Worm (Caenorhabditis elegans) whole organism, young adult: ENCODE measurements around the gene F39G3.2.

ENCODE experiments used
- B0019.2 ChIP-seq: fragments of 200-800 bp; sonication (Bioruptor generic); conservative IDR thresholded peaks from 2 replicates; pipeline ENCODE4 v1.3.6; 2022; ENCODE audit warnings: missing genetic modification reagents, missing genetic modification characterization, missing compliant biosample characterization
- C17E4.6 ChIP-seq: fragments of 200-800 bp; sonication (Bioruptor generic); IDR thresholded peaks from 2 replicates; pipeline ENCODE4 v1.3.6; 2022; ENCODE audit warnings: missing genetic modification reagents, missing genetic modification characterization, missing compliant biosample characterization
- D2030.7 ChIP-seq: fragments of 200-800 bp; sonication (Bioruptor generic); IDR thresholded peaks from 2 replicates; pipeline ENCODE4 v1.3.6; 2022; ENCODE audit warnings: missing genetic modification reagents, missing genetic modification characterization, missing compliant biosample characterization
- F22D6.2 ChIP-seq: sonication (generic microtip); optimal IDR thresholded peaks from 2 replicates; lab custom pipeline; 2016; ENCODE audit warnings: mild to moderate bottlenecking, missing genetic modification characterization, missing compliant biosample characterization
- F37B4.10 ChIP-seq: fragments of 200-800 bp; sonication (Bioruptor generic); IDR thresholded peaks from 2 replicates; pipeline ENCODE4 v1.3.6; 2022; ENCODE audit warnings: missing genetic modification characterization, missing compliant biosample characterization
- F39B2.1 ChIP-seq: fragments of 200-800 bp; sonication (Bioruptor generic); IDR thresholded peaks from 2 replicates; pipeline ENCODE4 v1.3.6; 2022; ENCODE audit warnings: missing genetic modification reagents, missing genetic modification characterization, missing compliant biosample characterization
- F49E8.2 ChIP-seq: sonication (generic microtip); optimal IDR thresholded peaks from 3 replicates; lab custom pipeline; 2017; ENCODE audit warnings: missing genetic modification characterization, mild to moderate bottlenecking, missing compliant biosample characterization, antibody characterized with exemption, moderate library complexity; ENCODE audit not compliant: insufficient read depth
- F57A8.1 ChIP-seq: fragments of 200-800 bp; sonication (Bioruptor generic); optimal IDR thresholded peaks from 2 replicates; lab custom pipeline; 2018; ENCODE audit warnings: mild to moderate bottlenecking, missing genetic modification characterization, moderate library complexity, missing compliant biosample characterization
- Y53G8AR.9 ChIP-seq: fragments of 200-800 bp; sonication (Bioruptor generic); conservative IDR thresholded peaks from 2 replicates; pipeline ENCODE4 v1.3.6; 2022; ENCODE audit warnings: missing genetic modification reagents, missing genetic modification characterization, missing compliant biosample characterization
- Y79H2A.3 ChIP-seq: fragments of 200-800 bp; sonication (Bioruptor generic); conservative IDR thresholded peaks from 2 replicates; pipeline ENCODE4 v1.3.6; 2022; ENCODE audit warnings: missing genetic modification reagents, missing genetic modification characterization, missing compliant biosample characterization
- Y95B8A.8 ChIP-seq: fragments of 200-800 bp; sonication (Bioruptor generic); IDR thresholded peaks from 2 replicates; pipeline ENCODE4 v1.3.6; 2022; ENCODE audit warnings: missing genetic modification reagents, missing genetic modification characterization, missing compliant biosample characterization
- aptf-2 ChIP-seq: fragments of 200-800 bp; sonication (Bioruptor generic); conservative IDR thresholded peaks from 2 replicates; pipeline ENCODE4 v1.3.6; 2022; ENCODE audit warnings: missing genetic modification reagents, missing genetic modification characterization, missing compliant biosample characterization
- attf-6 ChIP-seq: fragments of 200-800 bp; sonication (Bioruptor generic); IDR thresholded peaks from 2 replicates; pipeline ENCODE4 v1.3.6; 2022; ENCODE audit warnings: missing genetic modification reagents, missing genetic modification characterization, missing compliant biosample characterization
- cebp-1 ChIP-seq, 2 experiments: fragments of 200-800 bp in 1 of 2; sonication (Bioruptor generic) in 1 of 2; sonication (generic microtip) in 1 of 2; IDR thresholded peaks in 1 of 2; optimal IDR thresholded peaks in 1 of 2; 2 replicates each; pipeline versions ENCODE4 v1.3.6 to Lab custom; 2017 to 2022; ENCODE audit warnings: missing compliant biosample characterization in 2 of 2, missing genetic modification characterization in 2 of 2, mild to moderate bottlenecking in 1 of 2, missing genetic modification reagents in 1 of 2, moderate library complexity in 1 of 2
- egl-44 ChIP-seq: fragments of 200-800 bp; sonication (Bioruptor generic); IDR thresholded peaks from 2 replicates; pipeline ENCODE4 v1.3.6; 2022; ENCODE audit warnings: missing genetic modification reagents, missing genetic modification characterization, missing compliant biosample characterization
- egrh-3 ChIP-seq: fragments of 200-800 bp; sonication (Bioruptor generic); IDR thresholded peaks from 2 replicates; pipeline ENCODE4 v1.3.6; 2022; ENCODE audit warnings: missing genetic modification reagents, missing genetic modification characterization, missing compliant biosample characterization
- ekl-4 ChIP-seq: fragments of 200-800 bp; sonication (Bioruptor generic); IDR thresholded peaks from 2 replicates; pipeline ENCODE4 v1.3.6; 2022; ENCODE audit warnings: missing genetic modification reagents, missing genetic modification characterization, missing compliant biosample characterization
- fkh-3 ChIP-seq: sonication (generic microtip); optimal IDR thresholded peaks from 2 replicates; lab custom pipeline; 2016; ENCODE audit warnings: mild to moderate bottlenecking, missing genetic modification characterization, missing compliant biosample characterization
- hlh-26 ChIP-seq: fragments of 200-800 bp; sonication (Bioruptor generic); conservative IDR thresholded peaks from 2 replicates; pipeline ENCODE4 v1.3.6; 2022; ENCODE audit warnings: missing genetic modification reagents, missing genetic modification characterization, missing compliant biosample characterization
- hmg-1.2 ChIP-seq: fragments of 200-800 bp; sonication (Bioruptor generic); IDR thresholded peaks from 2 replicates; pipeline ENCODE4 v1.3.6; 2022; ENCODE audit warnings: missing genetic modification reagents, missing genetic modification characterization, missing compliant biosample characterization
- hrde-1 ChIP-seq: sonication (generic microtip); optimal IDR thresholded peaks from 2 replicates; lab custom pipeline; 2016; ENCODE audit warnings: missing genetic modification characterization, mild to moderate bottlenecking, missing compliant biosample characterization, moderate library complexity, missing genotype, missing genetic modification reagents, borderline replicate concordance
- let-607 ChIP-seq, 2 experiments: fragments of 200-800 bp in 1 of 2; sonication (Bioruptor generic) in 1 of 2; sonication (generic microtip) in 1 of 2; optimal IDR thresholded peaks; 2 replicates each; lab custom pipeline; 2016 to 2018; ENCODE audit warnings: mild to moderate bottlenecking in 2 of 2, missing compliant biosample characterization in 2 of 2, missing genetic modification characterization in 2 of 2, moderate library complexity in 2 of 2, missing genotype in 1 of 2
- lin-26 ChIP-seq: fragments of 200-800 bp; sonication (Bioruptor generic); IDR thresholded peaks from 2 replicates; pipeline ENCODE4 v1.3.6; 2022; ENCODE audit warnings: missing genetic modification reagents, missing genetic modification characterization, missing compliant biosample characterization
- lsl-1 ChIP-seq: fragments of 200-800 bp; sonication (Bioruptor generic); optimal IDR thresholded peaks from 2 replicates; lab custom pipeline; 2018; ENCODE audit warnings: mild to moderate bottlenecking, missing genetic modification characterization, moderate library complexity, missing compliant biosample characterization
- madf-8 ChIP-seq: fragments of 200-800 bp; sonication (Bioruptor generic); conservative IDR thresholded peaks from 2 replicates; pipeline ENCODE4 v1.3.6; 2022; ENCODE audit warnings: missing genetic modification reagents, missing genetic modification characterization, missing compliant biosample characterization
- mcd-1 ChIP-seq: fragments of 200-800 bp; sonication (Bioruptor generic); IDR thresholded peaks from 2 replicates; pipeline ENCODE4 v1.3.6; 2022; ENCODE audit warnings: missing genetic modification reagents, missing genetic modification characterization, missing compliant biosample characterization
- nfya-1 ChIP-seq: sonication (generic microtip); optimal IDR thresholded peaks from 2 replicates; lab custom pipeline; 2017; ENCODE audit warnings: antibody characterized with exemption, missing compliant biosample characterization, missing genetic modification characterization, borderline replicate concordance; ENCODE audit not compliant: insufficient read depth
- nfyb-1 ChIP-seq: fragments of 200-800 bp; sonication (Bioruptor generic); IDR thresholded peaks from 2 replicates; pipeline ENCODE4 v1.3.6; 2022; ENCODE audit warnings: missing genetic modification reagents, missing genetic modification characterization, missing compliant biosample characterization
- nhr-120 ChIP-seq: fragments of 200-800 bp; sonication (Bioruptor generic); IDR thresholded peaks from 2 replicates; pipeline ENCODE4 v1.3.6; 2022; ENCODE audit warnings: missing genetic modification characterization, missing compliant biosample characterization
- rec-8 ChIP-seq, 2 experiments: sonication (generic microtip); optimal IDR thresholded peaks; 2 replicates each; lab custom pipeline; 2016; ENCODE audit warnings: mild to moderate bottlenecking in 2 of 2, missing genetic modification characterization in 2 of 2, missing genetic modification reagents in 2 of 2, missing genotype in 2 of 2, missing biosample characterization in 1 of 2, missing compliant biosample characterization in 1 of 2, moderate library complexity in 1 of 2
- snpc-1.1 ChIP-seq: sonication (generic microtip); optimal IDR thresholded peaks from 2 replicates; lab custom pipeline; 2017; ENCODE audit warnings: missing genetic modification characterization, mild to moderate bottlenecking, missing compliant biosample characterization, antibody characterized with exemption, moderate library complexity, missing genotype, missing genetic modification reagents; ENCODE audit not compliant: insufficient read depth
- snpc-1.3 ChIP-seq: sonication (generic microtip); optimal IDR thresholded peaks from 2 replicates; lab custom pipeline; 2017; ENCODE audit warnings: missing genetic modification characterization, mild to moderate bottlenecking, missing compliant biosample characterization, antibody characterized with exemption, moderate library complexity, missing genotype, missing genetic modification reagents; ENCODE audit not compliant: insufficient read depth
- somi-1 ChIP-seq: fragments of 200-800 bp; sonication (Bioruptor generic); optimal IDR thresholded peaks from 2 replicates; lab custom pipeline; 2018; ENCODE audit warnings: mild to moderate bottlenecking, missing genetic modification characterization, missing compliant biosample characterization
- tbp1 ChIP-seq: fragments of 200-800 bp; sonication (Bioruptor generic); optimal IDR thresholded peaks from 2 replicates; lab custom pipeline; 2018; ENCODE audit warnings: mild to moderate bottlenecking, missing genetic modification characterization, missing compliant biosample characterization
- tbx-9 ChIP-seq: sonication (generic microtip); optimal IDR thresholded peaks from 2 replicates; lab custom pipeline; 2016; ENCODE audit warnings: borderline replicate concordance, missing genetic modification characterization, inconsistent platforms, missing compliant biosample characterization
- tlf-1 ChIP-seq: fragments of 200-800 bp; sonication (Bioruptor generic); optimal IDR thresholded peaks from 2 replicates; lab custom pipeline; 2018; ENCODE audit warnings: mild to moderate bottlenecking, missing genetic modification characterization, missing compliant biosample characterization
- unc-130 ChIP-seq: sonication (generic microtip); optimal IDR thresholded peaks from 2 replicates; lab custom pipeline; 2016; ENCODE audit warnings: missing genetic modification reagents, missing genetic modification characterization, missing compliant biosample characterization
- zfh-2 ChIP-seq: fragments of 200-800 bp; sonication (Bioruptor generic); conservative IDR thresholded peaks from 2 replicates; pipeline ENCODE4 v1.3.6; 2022; ENCODE audit warnings: missing genetic modification reagents, missing genetic modification characterization, missing compliant biosample characterization
- zim-3 ChIP-seq: sonication (generic microtip); optimal IDR thresholded peaks from 2 replicates; lab custom pipeline; 2017; ENCODE audit warnings: mild to moderate bottlenecking, missing genetic modification characterization, moderate library complexity, missing compliant biosample characterization
- ztf-22 ChIP-seq: fragments of 200-800 bp; sonication (Bioruptor generic); optimal IDR thresholded peaks from 2 replicates; lab custom pipeline; 2018; ENCODE audit warnings: mild to moderate bottlenecking, missing genetic modification characterization, moderate library complexity, missing compliant biosample characterization
- ztf-26 ChIP-seq: sonication (generic microtip); optimal IDR thresholded peaks from 2 replicates; lab custom pipeline; 2017; ENCODE audit warnings: missing genetic modification characterization, missing compliant biosample characterization

F39G3.2 gene

DNA sequence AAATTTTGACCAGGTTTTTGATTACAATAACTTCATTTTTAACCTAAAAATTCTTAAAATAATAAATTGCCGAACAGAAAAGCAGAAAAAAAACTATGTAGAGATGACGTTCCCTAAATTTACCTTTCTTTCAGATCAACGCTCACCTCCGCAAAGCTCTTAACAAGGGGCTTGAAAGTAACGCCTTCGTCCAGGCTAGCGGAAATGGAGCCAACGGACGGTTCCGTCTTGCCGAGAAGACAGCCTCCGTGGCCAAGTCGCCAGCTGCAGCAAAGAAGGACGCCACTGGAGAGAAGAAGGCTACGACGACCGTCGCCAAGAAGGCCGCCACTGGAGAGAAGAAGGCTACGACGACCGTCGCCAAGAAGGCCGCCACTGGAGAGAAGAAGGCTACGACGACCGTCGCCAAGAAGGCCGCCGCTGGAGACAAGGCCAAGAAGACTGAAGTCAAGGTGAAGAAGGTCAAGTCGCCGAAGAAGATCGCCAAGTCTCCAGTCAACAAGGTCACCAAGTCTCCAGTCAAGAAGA is 17.1 kb downstream of the F39G3.2 start:
- TF ChIP-seq egrh-3 (peak; percentile 84), C17E4.6 (GFP tag; lab: Robert Waterston, UW) (0 out of 2 replicates have a peak, but pooled peaks have one; percentile 13), Y95B8A.8 (GFP tag; lab: Robert Waterston, UW) (0 out of 2 replicates have a peak, but pooled peaks have one; percentile 41), snpc-1.1 (tag; lab: Kevin White, UChicago) (no peak), F39B2.1 (GFP tag; lab: Robert Waterston, UW) (0 out of 2 replicates have a peak, but pooled peaks have one; percentile 54), Y53G8AR.9 (GFP tag; lab: Robert Waterston, UW) (peak; percentile 39; the same call in 1 of the 2 replicates), Y79H2A.3 (peak; percentile 71), F57A8.1 (no peak), zfh-2 (peak; percentile 87)
- TF ChIP-seq, all 124 proteins: peak for 7

DNA sequence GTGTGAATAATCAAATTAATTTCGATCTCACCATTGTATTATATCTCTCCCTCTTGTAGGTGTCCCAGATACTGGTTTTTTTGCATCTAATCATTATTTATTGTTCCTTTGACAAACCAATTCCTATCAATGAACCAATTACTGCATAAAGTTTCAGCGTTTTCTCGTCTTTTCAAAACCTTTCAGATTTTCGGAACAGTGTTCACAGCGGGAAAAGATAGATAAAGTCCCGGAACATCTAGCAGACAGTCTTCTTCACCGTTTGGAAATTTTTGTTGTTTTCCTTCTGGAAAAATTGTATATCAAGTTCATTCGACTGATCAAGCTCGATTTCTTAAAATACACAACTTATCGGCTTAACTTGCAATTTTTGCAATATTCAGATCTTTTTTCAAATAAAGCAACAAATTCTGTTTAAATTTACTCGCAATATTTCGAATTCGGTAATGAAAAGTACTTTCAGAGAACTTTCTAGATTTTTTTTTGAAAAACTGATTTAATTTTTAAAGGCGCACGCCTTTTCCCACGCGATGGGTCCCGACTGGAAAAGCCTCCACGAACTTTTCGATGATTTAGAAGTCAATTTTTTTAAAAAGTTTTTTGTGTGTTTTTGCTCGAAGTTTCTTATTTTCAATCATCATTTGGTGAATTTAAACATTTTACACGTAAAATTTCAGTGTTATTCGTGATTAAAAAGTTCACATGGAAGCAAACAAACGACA is 17.8 kb downstream of the F39G3.2 start, which contains the start of gene pgl-3:
pgl-3 (plus strand) TSS at position 672 of the 722 bp plus-strand sequence.
- TF ChIP-seq ztf-26 (no peak), ztf-22 (GFP tag; lab: Kevin White, UChicago) (no peak), tbx-9 (tag; lab: Kevin White, UChicago) (no peak), zim-3 (no peak), nhr-120 (no peak), cebp-1 (GFP tag; IDR thresholded peaks at IDR 0.05; lab: Robert Waterston, UW) (no peak), cebp-1 (tag; optimal IDR thresholded peaks at IDR 0.05; lab: Kevin White, UChicago) (peak; percentile 31), F22D6.2 (tag; lab: Kevin White, UChicago) (no peak), lin-26 (GFP tag; lab: Robert Waterston, UW) (peak; percentile 60; the same call in 1 of the 2 replicates), attf-6 (GFP tag; lab: Robert Waterston, UW) (peak; percentile 61), Y79H2A.3 (peak; percentile 99), nfyb-1 (GFP tag; lab: Robert Waterston, UW) (0 out of 2 replicates have a peak, but pooled peaks have one; percentile 10), mcd-1 (GFP tag; lab: Robert Waterston, UW) (no peak), Y53G8AR.9 (GFP tag; lab: Robert Waterston, UW) (peak; percentile 76; the same call in 1 of the 2 replicates), let-607 (tag; optimal IDR thresholded peaks at IDR 0.05; lab: Kevin White, UChicago) (no peak), rec-8 (tag; optimal IDR thresholded peaks at IDR 0.05; lab: Kevin White, UChicago) (no peak), egl-44 (GFP tag; lab: Robert Waterston, UW) (0 out of 2 replicates have a peak, but pooled peaks have one; percentile 54), somi-1 (no peak), hrde-1 (tag; lab: Kevin White, UChicago) (peak; percentile 88), C17E4.6 (GFP tag; lab: Robert Waterston, UW) (peak; percentile 72), tlf-1 (GFP tag; lab: Kevin White, UChicago) (peak; percentile 48), F57A8.1 (no peak), ekl-4 (GFP tag; lab: Robert Waterston, UW) (no peak), F49E8.2 (tag; lab: Kevin White, UChicago) (peak; percentile 56), madf-8 (GFP tag; lab: Robert Waterston, UW) (peak; percentile 45), fkh-3 (no peak), tbp1 (peak; percentile 13), nfya-1 (tag; lab: Kevin White, UChicago) (no peak), hmg-1.2 (GFP tag; lab: Robert Waterston, UW) (peak; percentile 34), lsl-1 (GFP tag; lab: Kevin White, UChicago) (peak; percentile 41), aptf-2 (GFP tag; lab: Robert Waterston, UW) (no peak), B0019.2 (GFP tag; lab: Robert Waterston, UW) (0 out of 2 replicates have a peak, but pooled peaks have one; percentile 8), unc-130 (GFP tag; lab: Kevin White, UChicago) (peak; percentile 11), snpc-1.3 (tag; lab: Kevin White, UChicago) (peak; percentile 20), F37B4.10 (GFP tag; lab: Robert Waterston, UW) (0 out of 2 replicates have a peak, but pooled peaks have one; percentile 19), D2030.7 (GFP tag; lab: Robert Waterston, UW) (peak; percentile 77), hlh-26 (no peak)
